Worm (Caenorhabditis elegans): ENCODE results near the gene pyr-1.

- TF ChIP-seq him-1 (tag; optimal IDR thresholded peaks at IDR 0.05): no peak
- TF ChIP-seq W03F9.2 (tag; optimal IDR thresholded peaks at IDR 0.05): no peak
- TF ChIP-seq dao-5 (tag; optimal IDR thresholded peaks at IDR 0.05): no peak
Measured at ce11 chrII:8623396-8623795, 27.5 kb upstream of the pyr-1 start, which contains the start of gene T22C8.4.
